Fruit fly (Drosophila melanogaster) whole organism, embryonic: ENCODE data around the gene Syx4.

Experiments
- Abd-B ChIP-seq: fragments of 200-800 bp; sonication (Bioruptor generic); optimal IDR thresholded peaks from 2 replicates; lab custom pipeline; 2018; ENCODE audit warnings: missing biosample characterization, mild to moderate bottlenecking, missing genetic modification characterization, moderate library complexity
- Atf-2 ChIP-seq: fragments of 200-800 bp; sonication (Bioruptor generic); optimal IDR thresholded peaks from 2 replicates; lab custom pipeline; 2016; ENCODE audit warnings: missing biosample characterization, missing genetic modification characterization
- Atf6 ChIP-seq: fragments of 200-800 bp; sonication (Bioruptor generic); IDR thresholded peaks from 2 replicates; pipeline ENCODE4 v1.3.6; 2022; ENCODE audit warnings: missing biosample characterization, missing genetic modification characterization
- CG10267 ChIP-seq: fragments of 200-800 bp; sonication (Bioruptor generic); optimal IDR thresholded peaks from 2 replicates; lab custom pipeline; 2018; ENCODE audit warnings: missing biosample characterization, mild to moderate bottlenecking, missing genetic modification characterization, moderate library complexity
- CG11504 ChIP-seq: fragments of 200-800 bp; sonication (Bioruptor generic); optimal IDR thresholded peaks from 3 replicates; lab custom pipeline; 2019; ENCODE audit warnings: missing biosample characterization, mild to moderate bottlenecking, missing genetic modification characterization, moderate library complexity
- CG11695 ChIP-seq: fragments of 200-800 bp; sonication (Bioruptor generic); IDR thresholded peaks from 3 replicates; pipeline ENCODE4 v1.3.6; 2022; ENCODE audit warnings: missing biosample characterization, missing genetic modification characterization
- CG12299 ChIP-seq: fragments of 200-800 bp; sonication (Bioruptor generic); optimal IDR thresholded peaks from 2 replicates; lab custom pipeline; 2018; ENCODE audit warnings: missing biosample characterization, mild to moderate bottlenecking, missing genetic modification characterization
- CG12744 ChIP-seq: fragments of 200-800 bp; sonication (Bioruptor generic); optimal IDR thresholded peaks from 2 replicates; lab custom pipeline; 2016; ENCODE audit warnings: missing biosample characterization, missing genetic modification characterization
- CG12942 ChIP-seq: fragments of 200-800 bp; sonication (Bioruptor generic); optimal IDR thresholded peaks from 3 replicates; lab custom pipeline; 2016; ENCODE audit warnings: missing biosample characterization, missing genetic modification characterization
- CG14050 ChIP-seq: fragments of 200-800 bp; sonication (Bioruptor generic); IDR thresholded peaks from 3 replicates; pipeline ENCODE4 v1.3.6; 2022; ENCODE audit warnings: missing biosample characterization, missing genetic modification characterization
- CG14441 ChIP-seq: fragments of 200-800 bp; sonication (Bioruptor generic); IDR thresholded peaks from 2 replicates; pipeline ENCODE4 v1.3.6; 2022; ENCODE audit warnings: missing biosample characterization, missing genetic modification characterization
- CG15011 ChIP-seq: fragments of 200-800 bp; sonication (Bioruptor generic); optimal IDR thresholded peaks from 3 replicates; lab custom pipeline; 2018; ENCODE audit warnings: missing biosample characterization, mild to moderate bottlenecking, missing genetic modification characterization
- CG15514 ChIP-seq: fragments of 200-800 bp; sonication (Bioruptor generic); optimal IDR thresholded peaks from 3 replicates; lab custom pipeline; 2017; ENCODE audit warnings: missing biosample characterization, missing genetic modification characterization, mild to moderate bottlenecking, moderate library complexity, missing genetic modification reagents
- CG18476 ChIP-seq: fragments of 200-800 bp; sonication (Bioruptor generic); optimal IDR thresholded peaks from 2 replicates; lab custom pipeline; 2016; ENCODE audit warnings: missing biosample characterization, mild to moderate bottlenecking, missing genetic modification characterization
- CG34376 ChIP-seq: fragments of 200-800 bp; sonication (Bioruptor generic); optimal IDR thresholded peaks from 2 replicates; lab custom pipeline; 2018; ENCODE audit warnings: missing biosample characterization, mild to moderate bottlenecking, missing genetic modification characterization
- CG4360 ChIP-seq: fragments of 200-800 bp; sonication (Bioruptor generic); IDR thresholded peaks from 2 replicates; pipeline ENCODE4 v1.3.6; 2022; ENCODE audit warnings: missing biosample characterization, missing genetic modification characterization
- CG4730 ChIP-seq: fragments of 200-800 bp; sonication (Bioruptor generic); IDR thresholded peaks from 2 replicates; pipeline ENCODE4 v1.3.6; 2022; ENCODE audit warnings: missing biosample characterization, missing genetic modification characterization
- CG4854 ChIP-seq: fragments of 200-800 bp; sonication (Bioruptor generic); optimal IDR thresholded peaks from 2 replicates; lab custom pipeline; 2016; ENCODE audit warnings: missing biosample characterization, missing genetic modification characterization, inconsistent platforms
- CG6854 ChIP-seq: fragments of 200-800 bp; sonication (Bioruptor generic); optimal IDR thresholded peaks from 3 replicates; lab custom pipeline; 2017; ENCODE audit warnings: missing biosample characterization, mild to moderate bottlenecking, missing genetic modification characterization
- Dbx ChIP-seq: fragments of 200-800 bp; sonication (Bioruptor generic); IDR thresholded peaks from 3 replicates; pipeline ENCODE4 v1.3.6; 2022; ENCODE audit warnings: missing biosample characterization, missing genetic modification characterization
- Dll ChIP-seq: fragments of 200-800 bp; sonication (Bioruptor generic); IDR thresholded peaks from 4 replicates; pipeline ENCODE4 v1.3.6; 2022; ENCODE audit warnings: missing biosample characterization, missing genetic modification characterization; ENCODE audit not compliant: partially characterized antibody
- Elba2 ChIP-seq: fragments of 200-800 bp; sonication (Bioruptor generic); optimal IDR thresholded peaks from 3 replicates; lab custom pipeline; 2016; ENCODE audit warnings: missing biosample characterization, missing genetic modification characterization
- HHEX ChIP-seq: fragments of 200-800 bp; sonication (Bioruptor generic); optimal IDR thresholded peaks from 3 replicates; lab custom pipeline; 2017; ENCODE audit warnings: missing biosample characterization, mild to moderate bottlenecking, missing genetic modification characterization, missing genetic modification reagents
- Hr3 ChIP-seq: fragments of 200-800 bp; sonication (Bioruptor generic); optimal IDR thresholded peaks from 3 replicates; lab custom pipeline; 2016; ENCODE audit warnings: missing biosample characterization, missing genetic modification characterization
- Hsf ChIP-seq: fragments of 200-800 bp; sonication (Bioruptor generic); optimal IDR thresholded peaks from 3 replicates; lab custom pipeline; 2016; ENCODE audit warnings: missing biosample characterization, missing genetic modification characterization
- Lhr ChIP-seq: fragments of 200-800 bp; sonication (Bioruptor generic); optimal IDR thresholded peaks from 3 replicates; lab custom pipeline; 2017; ENCODE audit warnings: mild to moderate bottlenecking, missing biosample characterization, missing genetic modification reagents, missing genetic modification characterization
- Optix ChIP-seq: fragments of 200-800 bp; sonication (Bioruptor generic); IDR thresholded peaks from 3 replicates; pipeline ENCODE4 v1.3.6; 2022; ENCODE audit warnings: missing biosample characterization, missing genetic modification characterization
- Rfx ChIP-seq: fragments of 200-800 bp; sonication (Bioruptor generic); IDR thresholded peaks from 2 replicates; pipeline ENCODE4 v1.3.6; 2022; ENCODE audit warnings: missing biosample characterization, missing genetic modification characterization
- Scr ChIP-seq: fragments of 200-800 bp; sonication (Bioruptor generic); IDR thresholded peaks from 2 replicates; pipeline ENCODE4 v1.3.6; 2022; ENCODE audit warnings: missing biosample characterization, missing genetic modification characterization; ENCODE audit not compliant: partially characterized antibody
- cato ChIP-seq: fragments of 200-800 bp; sonication (Bioruptor generic); optimal IDR thresholded peaks from 2 replicates; lab custom pipeline; 2016; ENCODE audit warnings: missing biosample characterization, missing genetic modification characterization, borderline replicate concordance
- chinmo ChIP-seq: fragments of 200-800 bp; sonication (Bioruptor generic); IDR thresholded peaks from 4 replicates; pipeline ENCODE4 v1.3.6; 2022; ENCODE audit warnings: missing biosample characterization, missing genetic modification characterization; ENCODE audit not compliant: partially characterized antibody
- chm ChIP-seq: fragments of 200-800 bp; sonication (Bioruptor generic); IDR thresholded peaks from 2 replicates; pipeline ENCODE4 v1.3.6; 2022; ENCODE audit warnings: missing biosample characterization, missing genetic modification characterization
- crc ChIP-seq: fragments of 200-800 bp; sonication (Bioruptor generic); optimal IDR thresholded peaks from 2 replicates; lab custom pipeline; 2016; ENCODE audit warnings: missing biosample characterization, missing genetic modification characterization
- croc ChIP-seq: fragments of 200-800 bp; sonication (Bioruptor generic); conservative IDR thresholded peaks from 3 replicates; pipeline ENCODE4 v1.3.6; 2022; ENCODE audit warnings: missing biosample characterization, missing genetic modification characterization
- danr ChIP-seq: fragments of 200-800 bp; sonication (Bioruptor generic); IDR thresholded peaks from 2 replicates; pipeline ENCODE4 v1.3.6; 2022; ENCODE audit warnings: missing biosample characterization, missing genetic modification characterization
- disco-r ChIP-seq: fragments of 200-800 bp; sonication (Bioruptor generic); optimal IDR thresholded peaks from 2 replicates; lab custom pipeline; 2016; ENCODE audit warnings: missing biosample characterization, missing genetic modification characterization
- nerfin-1 ChIP-seq: fragments of 200-800 bp; sonication (Bioruptor generic); optimal IDR thresholded peaks from 3 replicates; lab custom pipeline; 2019; ENCODE audit warnings: missing biosample characterization, mild to moderate bottlenecking, missing genetic modification characterization, moderate library complexity
- p53 ChIP-seq: fragments of 200-800 bp; sonication (Bioruptor generic); optimal IDR thresholded peaks from 2 replicates; lab custom pipeline; 2016; ENCODE audit warnings: missing biosample characterization, missing genetic modification characterization
- pan ChIP-seq, 4 experiments: fragments of >200 bp in 3 of 4; fragments of 200-800 bp in 1 of 4; sonication (Bioruptor generic) in 1 of 4; optimal IDR thresholded peaks in 3 of 4; IDR thresholded peaks in 1 of 4; 2 replicates each; pipeline versions ENCODE4 v1.3.6 to Lab custom; 2017 to 2022; ENCODE audit warnings: missing biosample characterization in 2 of 4, missing genetic modification characterization in 2 of 4, mixed read lengths in 1 of 4
- pb ChIP-seq: fragments of 200-800 bp; sonication (Bioruptor generic); optimal IDR thresholded peaks from 3 replicates; lab custom pipeline; 2016; ENCODE audit warnings: missing biosample characterization, missing genetic modification characterization
- pfk ChIP-seq: fragments of 200-800 bp; sonication (Bioruptor generic); optimal IDR thresholded peaks from 2 replicates; lab custom pipeline; 2018; ENCODE audit warnings: missing biosample characterization, mild to moderate bottlenecking, missing genetic modification characterization, moderate library complexity
- repo ChIP-seq: fragments of 200-800 bp; sonication (Bioruptor generic); optimal IDR thresholded peaks from 2 replicates; lab custom pipeline; 2016; ENCODE audit warnings: missing biosample characterization, missing genetic modification characterization
- row ChIP-seq: fragments of 200-800 bp; sonication (Bioruptor generic); IDR thresholded peaks from 3 replicates; pipeline ENCODE4 v1.3.6; 2022; ENCODE audit warnings: missing biosample characterization, missing genetic modification characterization
- seq ChIP-seq: fragments of 200-800 bp; sonication (Bioruptor generic); IDR thresholded peaks from 2 replicates; pipeline ENCODE4 v1.3.6; 2022; ENCODE audit warnings: missing biosample characterization, missing genetic modification characterization
- slbo ChIP-seq: fragments of 200-800 bp; sonication (Bioruptor generic); IDR thresholded peaks from 2 replicates; pipeline ENCODE4 v1.3.6; 2022; ENCODE audit warnings: missing biosample characterization, missing genetic modification characterization
- tap ChIP-seq: fragments of 200-800 bp; optimal IDR thresholded peaks from 3 replicates; lab custom pipeline; 2019; ENCODE audit warnings: missing biosample characterization, mild to moderate bottlenecking, missing genetic modification characterization, moderate library complexity
- tin ChIP-seq: fragments of 200-800 bp; sonication (Bioruptor generic); optimal IDR thresholded peaks from 3 replicates; lab custom pipeline; 2016; ENCODE audit warnings: missing biosample characterization, missing genetic modification characterization
- unpg ChIP-seq: fragments of 200-800 bp; sonication (Bioruptor generic); optimal IDR thresholded peaks from 3 replicates; lab custom pipeline; 2018; ENCODE audit warnings: missing biosample characterization, mild to moderate bottlenecking, missing genetic modification characterization, moderate library complexity
- wek ChIP-seq: fragments of 200-800 bp; sonication (Bioruptor generic); optimal IDR thresholded peaks from 3 replicates; lab custom pipeline; 2018; ENCODE audit warnings: missing biosample characterization, mild to moderate bottlenecking, missing genetic modification characterization, moderate library complexity
- zen2 ChIP-seq: fragments of 200-800 bp; sonication (Bioruptor generic); IDR thresholded peaks from 3 replicates; pipeline ENCODE4 v1.3.6; 2022; ENCODE audit warnings: missing biosample characterization, missing genetic modification characterization; ENCODE audit not compliant: partially characterized antibody

Gene Syx4

dm6 chrX:2744042-2744441 lies at the start of gene Syx4 (continued):
- TF ChIP-seq danr (GFP tag; lab: Robert Waterston, UW) (peak; percentile 68), chinmo (GFP tag; lab: Robert Waterston, UW) (no peak), p53 (GFP tag; lab: Kevin White, UChicago) (peak; percentile 62), repo (peak; percentile 86), CG18476 (peak; percentile 86), nerfin-1 (tag; lab: Kevin White, UChicago) (peak; percentile 81), CG6854 (GFP tag; lab: Kevin White, UChicago) (peak; percentile 91), chm (GFP tag; lab: Robert Waterston, UW) (peak; percentile 92), pb (GFP tag; lab: Kevin White, UChicago) (peak; percentile 81), croc (GFP tag; lab: Robert Waterston, UW) (peak; percentile 54), CG10267 (tag; lab: Kevin White, UChicago) (peak; percentile 78), Elba2 (GFP tag; lab: Kevin White, UChicago) (no peak), HHEX (peak; percentile 94), Atf-2 (GFP tag; lab: Kevin White, UChicago) (peak; percentile 76), CG4730 (GFP tag; lab: Robert Waterston, UW) (peak; percentile 70), Abd-B (GFP tag; lab: Kevin White, UChicago) (peak; percentile 74), tin (peak; percentile 77), seq (peak; percentile 90), CG11504 (tag; lab: Kevin White, UChicago) (peak; percentile 92), CG14441 (GFP tag; lab: Robert Waterston, UW) (peak; percentile 90), cato (peak; percentile 25), Dbx (GFP tag; lab: Robert Waterston, UW) (peak; percentile 89), Rfx (GFP tag; lab: Robert Waterston, UW) (peak; percentile 93), CG12744 (peak; percentile 87), crc (GFP tag; lab: Kevin White, UChicago) (peak; percentile 87), CG15011 (peak; percentile 87), Dll (GFP tag; lab: Robert Waterston, UW) (no peak), disco-r (GFP tag; lab: Kevin White, UChicago) (peak; percentile 77), Atf6 (peak; percentile 94), CG12942 (GFP tag; lab: Kevin White, UChicago) (peak; percentile 80), Hr3 (GFP tag; lab: Kevin White, UChicago) (peak; percentile 79), unpg (GFP tag; lab: Kevin White, UChicago) (peak; percentile 95), CG34376 (GFP tag; lab: Kevin White, UChicago) (peak; percentile 33), CG4360 (GFP tag; lab: Robert Waterston, UW) (peak; percentile 56; the same call in 1 of the 2 replicates), CG15514 (GFP tag; lab: Kevin White, UChicago) (peak; percentile 91), Hsf (GFP tag; lab: Kevin White, UChicago) (peak; percentile 87), pfk (GFP tag; lab: Kevin White, UChicago) (no peak), Lhr (GFP tag; lab: Kevin White, UChicago) (peak; percentile 50), pan (optimal IDR thresholded peaks at IDR 0.05; lab: Kevin White, UChicago) (no peak), pan (GFP tag; optimal IDR thresholded peaks at IDR 0.05 in 1 of 2, IDR thresholded peaks at IDR 0.05 in 1 of 2) (peak in 1 of 2 experiments; percentile 93), Scr (GFP tag; lab: Robert Waterston, UW) (no peak), row (GFP tag; lab: Robert Waterston, UW) (peak; percentile 87), Optix (GFP tag; lab: Robert Waterston, UW) (peak; percentile 78), wek (GFP tag; lab: Kevin White, UChicago) (peak; percentile 73), CG12299 (tag; lab: Kevin White, UChicago) (peak; percentile 74), zen2 (GFP tag; lab: Robert Waterston, UW) (no peak), CG4854 (GFP tag; lab: Kevin White, UChicago) (peak; percentile 85), CG14050 (peak; percentile 86), slbo (peak; percentile 93), tap (tag; lab: Kevin White, UChicago) (peak; percentile 93), CG11695 (GFP tag; lab: Robert Waterston, UW) (peak; percentile 94)
